Worm (Caenorhabditis elegans): Measurements from ENCODE around the gene srx-133.

srx-133 gene

ce11 chrV:13808462-13808867, 40.0 kb upstream of the srx-133 start (continued):
- TF ChIP-seq pqm-1 (tag; optimal IDR thresholded peaks at IDR 0.05) = no peak
- TF ChIP-seq ztf-16 (tag; optimal IDR thresholded peaks at IDR 0.05) = no peak
- TF ChIP-seq sox-2 (GFP tag; IDR thresholded peaks at IDR 0.05) = peak; percentile 13; the same call in 1 of the 2 replicates
- TF ChIP-seq K02D7.2 (tag; optimal IDR thresholded peaks at IDR 0.05) = no peak
- no peak for TF ChIP-seq hlh-13 (GFP tag; optimal IDR thresholded peaks at IDR 0.05)
- TF ChIP-seq unc-3 (GFP tag; conservative IDR thresholded peaks at IDR 0.05) = no peak
- no peak for TF ChIP-seq unc-3 (tag; optimal IDR thresholded peaks at IDR 0.05)
- no peak for TF ChIP-seq ceh-45 (GFP tag; IDR thresholded peaks at IDR 0.05)
- TF ChIP-seq pha-4 (tag; optimal IDR thresholded peaks at IDR 0.05) = no peak
- no peak for TF ChIP-seq odd-2 (tag; optimal IDR thresholded peaks at IDR 0.05)
- no peak for TF ChIP-seq ahr-1 (tag; optimal IDR thresholded peaks at IDR 0.05)
- TF ChIP-seq madf-2 (tag; optimal IDR thresholded peaks at IDR 0.05) = no peak
- no peak for TF ChIP-seq lin-11 (tag; optimal IDR thresholded peaks at IDR 0.05)
- no peak for TF ChIP-seq fax-1 (tag; optimal IDR thresholded peaks at IDR 0.05)
- TF ChIP-seq mec-3 (tag; optimal IDR thresholded peaks at IDR 0.05; ENCODE audit: borderline replicate concordance) = no peak

- TF ChIP-seq pat-9 (tag; optimal IDR thresholded peaks at IDR 0.05) = no peak
- no peak for TF ChIP-seq unc-55 (GFP tag; optimal IDR thresholded peaks at IDR 0.05)
- no peak for TF ChIP-seq ceh-14 (tag; optimal IDR thresholded peaks at IDR 0.05)
- TF ChIP-seq ceh-2 (tag; optimal IDR thresholded peaks at IDR 0.05) = no peak
- no peak for TF ChIP-seq ceh-18 (tag; optimal IDR thresholded peaks at IDR 0.05)
- peak; percentile 68 for TF ChIP-seq unc-42 (tag; optimal IDR thresholded peaks at IDR 0.05)
These were observed 36.1 kb upstream of the srx-133 start for ce11 chrV:13812330-13812729.

- TF ChIP-seq ets-4 (tag; optimal IDR thresholded peaks at IDR 0.05) = no peak
- no peak for TF ChIP-seq Y22D7AL.16 (tag; optimal IDR thresholded peaks at IDR 0.05)
- TF ChIP-seq tbx-2 (tag; optimal IDR thresholded peaks at IDR 0.05) = no peak
- TF ChIP-seq ama-1 (optimal IDR thresholded peaks at IDR 0.05) = no peak
- no peak for TF ChIP-seq ztf-16 (tag; optimal IDR thresholded peaks at IDR 0.05)
- TF ChIP-seq lin-11 (tag; optimal IDR thresholded peaks at IDR 0.05) = no peak
- TF ChIP-seq ahr-1 (tag; optimal IDR thresholded peaks at IDR 0.05) = no peak
- TF ChIP-seq nhr-11 (tag; optimal IDR thresholded peaks at IDR 0.05) = no peak
These were observed 35.5 kb upstream of the srx-133 start, which contains the start of gene ceh-24 for ce11 chrV:13812931-13813330. ceh-24 (plus strand) TSS chrV:13813231.

- no peak for TF ChIP-seq ahr-1 (tag; optimal IDR thresholded peaks at IDR 0.05)
- TF ChIP-seq che-1 (tag; optimal IDR thresholded peaks at IDR 0.05) = no peak
- TF ChIP-seq pros-1 (tag; optimal IDR thresholded peaks at IDR 0.05) = no peak
- no peak for TF ChIP-seq eyg-1 (tag; optimal IDR thresholded peaks at IDR 0.05)
- no peak for TF ChIP-seq sox-2 (GFP tag; IDR thresholded peaks at IDR 0.05)
- TF ChIP-seq unc-3 (GFP tag; conservative IDR thresholded peaks at IDR 0.05) = no peak
- TF ChIP-seq unc-3 (tag; optimal IDR thresholded peaks at IDR 0.05) = no peak
- TF ChIP-seq tbx-2 (tag; optimal IDR thresholded peaks at IDR 0.05) = no peak
- no peak for TF ChIP-seq ceh-2 (tag; optimal IDR thresholded peaks at IDR 0.05)
- TF ChIP-seq madf-2 (tag; optimal IDR thresholded peaks at IDR 0.05) = no peak
- no peak for TF ChIP-seq ref-2 (tag; optimal IDR thresholded peaks at IDR 0.05)
- no peak for TF ChIP-seq zip-5 (tag; optimal IDR thresholded peaks at IDR 0.05)
- TF ChIP-seq K02D7.2 (tag; optimal IDR thresholded peaks at IDR 0.05) = no peak
- TF ChIP-seq ets-4 (tag; optimal IDR thresholded peaks at IDR 0.05) = no peak
- no peak for TF ChIP-seq ceh-45 (GFP tag; IDR thresholded peaks at IDR 0.05)
- TF ChIP-seq pha-2 (tag; optimal IDR thresholded peaks at IDR 0.05) = no peak
- TF ChIP-seq npax-4 (tag; optimal IDR thresholded peaks at IDR 0.05) = no peak
- no peak for TF ChIP-seq ceh-18 (tag; optimal IDR thresholded peaks at IDR 0.05)
- no peak for TF ChIP-seq K09A11.1 (tag; optimal IDR thresholded peaks at IDR 0.05; ENCODE audit: insufficient read depth)
- TF ChIP-seq sdc-2 (tag; optimal IDR thresholded peaks at IDR 0.05) = no peak
- TF ChIP-seq ztf-16 (tag; optimal IDR thresholded peaks at IDR 0.05) = no peak
These were observed 31.6 kb upstream of the srx-133 start, which contains the start of gene F55B12.2 for ce11 chrV:13816877-13817276. F55B12.2 (minus strand) TSS chrV:13816977.
